Fruit fly (Drosophila melanogaster) whole organism, embryonic: ENCODE data around the gene CG33631.

Source experiments
- ATbp ChIP-seq: fragments of 200-800 bp; sonication (Bioruptor generic); optimal IDR thresholded peaks from 2 replicates; lab custom pipeline; 2017; ENCODE audit warnings: missing biosample characterization, mild to moderate bottlenecking, missing genetic modification characterization, missing genetic modification reagents
- BtbVII ChIP-seq: fragments of 200-800 bp; sonication (Bioruptor generic); optimal IDR thresholded peaks from 3 replicates; lab custom pipeline; 2017; ENCODE audit warnings: missing biosample characterization, mild to moderate bottlenecking, missing genetic modification characterization
- CG10147 ChIP-seq: fragments of 200-800 bp; sonication (Bioruptor generic); optimal IDR thresholded peaks from 2 replicates; lab custom pipeline; 2019; ENCODE audit warnings: missing biosample characterization, mild to moderate bottlenecking, missing genetic modification characterization, moderate library complexity
- CG11398 ChIP-seq: fragments of 200-800 bp; sonication (Bioruptor generic); optimal IDR thresholded peaks from 2 replicates; lab custom pipeline; 2016; ENCODE audit warnings: missing biosample characterization, missing genetic modification characterization
- CG11504 ChIP-seq: fragments of 200-800 bp; sonication (Bioruptor generic); optimal IDR thresholded peaks from 3 replicates; lab custom pipeline; 2019; ENCODE audit warnings: missing biosample characterization, mild to moderate bottlenecking, missing genetic modification characterization, moderate library complexity
- CG11560 ChIP-seq: fragments of 200-800 bp; sonication (Bioruptor generic); IDR thresholded peaks from 3 replicates; pipeline ENCODE4 v1.3.6; 2022; ENCODE audit warnings: missing biosample characterization, missing genetic modification characterization
- CG17829 ChIP-seq: fragments of 200-800 bp; optimal IDR thresholded peaks from 2 replicates; lab custom pipeline; 2019; ENCODE audit warnings: missing biosample characterization, mild to moderate bottlenecking, missing genetic modification characterization, moderate library complexity
- CG2120 ChIP-seq: fragments of 200-800 bp; sonication (Bioruptor generic); optimal IDR thresholded peaks from 3 replicates; lab custom pipeline; 2016; ENCODE audit warnings: missing biosample characterization, missing genetic modification characterization
- CG2712 ChIP-seq: fragments of 200-800 bp; optimal IDR thresholded peaks from 3 replicates; lab custom pipeline; 2019; ENCODE audit warnings: missing biosample characterization, mild to moderate bottlenecking, missing genetic modification characterization, moderate library complexity
- CG30403 ChIP-seq: fragments of 200-800 bp; sonication (Bioruptor generic); optimal IDR thresholded peaks from 3 replicates; lab custom pipeline; 2016; ENCODE audit warnings: missing biosample characterization, missing genetic modification characterization
- CG32767 ChIP-seq: fragments of 200-800 bp; sonication (Bioruptor generic); IDR thresholded peaks from 2 replicates; pipeline ENCODE4 v1.3.6; 2022; ENCODE audit warnings: missing biosample characterization, missing genetic modification characterization
- CG3407 ChIP-seq: fragments of 200-800 bp; sonication (Bioruptor generic); optimal IDR thresholded peaks from 2 replicates; lab custom pipeline; 2018; ENCODE audit warnings: missing biosample characterization, mild to moderate bottlenecking, missing genetic modification characterization
- CG4617 ChIP-seq: fragments of 200-800 bp; sonication (Bioruptor generic); optimal IDR thresholded peaks from 3 replicates; lab custom pipeline; 2016; ENCODE audit warnings: missing biosample characterization, missing genetic modification characterization, borderline replicate concordance
- CG4820 ChIP-seq: fragments of 200-800 bp; sonication (Bioruptor generic); optimal IDR thresholded peaks from 3 replicates; lab custom pipeline; 2016; ENCODE audit warnings: missing biosample characterization, missing genetic modification characterization
- CG5245 ChIP-seq: fragments of 200-800 bp; sonication (Bioruptor generic); optimal IDR thresholded peaks from 3 replicates; lab custom pipeline; 2016; ENCODE audit warnings: missing biosample characterization, missing genetic modification characterization
- CG7928 ChIP-seq: fragments of 200-800 bp; sonication (Bioruptor generic); optimal IDR thresholded peaks from 2 replicates; lab custom pipeline; 2017; ENCODE audit warnings: missing biosample characterization, mild to moderate bottlenecking, missing genetic modification characterization
- CG8478 ChIP-seq: fragments of >200 bp; optimal IDR thresholded peaks from 2 replicates; lab custom pipeline; 2018
- Elba2 ChIP-seq: fragments of 200-800 bp; sonication (Bioruptor generic); optimal IDR thresholded peaks from 3 replicates; lab custom pipeline; 2016; ENCODE audit warnings: missing biosample characterization, missing genetic modification characterization
- HHEX ChIP-seq: fragments of 200-800 bp; sonication (Bioruptor generic); optimal IDR thresholded peaks from 3 replicates; lab custom pipeline; 2017; ENCODE audit warnings: missing biosample characterization, mild to moderate bottlenecking, missing genetic modification characterization, missing genetic modification reagents
- Hey ChIP-seq: fragments of 200-800 bp; sonication (Bioruptor generic); optimal IDR thresholded peaks from 3 replicates; lab custom pipeline; 2018; ENCODE audit warnings: missing biosample characterization, mild to moderate bottlenecking, missing genetic modification characterization
- Hr51 ChIP-seq, 2 experiments: fragments of 200-800 bp; sonication (Bioruptor generic); optimal IDR thresholded peaks; 2 replicates in 1 of 2; 3 replicates in 1 of 2; lab custom pipeline; 2016 to 2018; ENCODE audit warnings: missing biosample characterization in 2 of 2, missing genetic modification characterization in 2 of 2, mild to moderate bottlenecking in 1 of 2, moderate library complexity in 1 of 2
- Hsf ChIP-seq: fragments of 200-800 bp; sonication (Bioruptor generic); optimal IDR thresholded peaks from 3 replicates; lab custom pipeline; 2016; ENCODE audit warnings: missing biosample characterization, missing genetic modification characterization
- Lhr ChIP-seq: fragments of 200-800 bp; sonication (Bioruptor generic); optimal IDR thresholded peaks from 3 replicates; lab custom pipeline; 2017; ENCODE audit warnings: mild to moderate bottlenecking, missing biosample characterization, missing genetic modification reagents, missing genetic modification characterization
- NC2β ChIP-seq: fragments of 200-800 bp; sonication (Bioruptor generic); optimal IDR thresholded peaks from 2 replicates; lab custom pipeline; 2016; ENCODE audit warnings: missing biosample characterization, missing genetic modification characterization
- NK7.1 ChIP-seq: fragments of 200-800 bp; sonication (Bioruptor generic); optimal IDR thresholded peaks from 3 replicates; lab custom pipeline; 2016; ENCODE audit warnings: missing biosample characterization, missing genetic modification characterization
- Opbp ChIP-seq: fragments of 200-800 bp; sonication (Bioruptor generic); IDR thresholded peaks from 3 replicates; pipeline ENCODE4 v1.3.6; 2022; ENCODE audit warnings: missing biosample characterization, missing genetic modification characterization; ENCODE audit not compliant: partially characterized antibody
- Sry-β ChIP-seq: fragments of 200-800 bp; sonication (Bioruptor generic); optimal IDR thresholded peaks from 2 replicates; lab custom pipeline; 2018; ENCODE audit warnings: missing biosample characterization, mild to moderate bottlenecking, missing genetic modification characterization, moderate library complexity
- al ChIP-seq: fragments of 200-800 bp; sonication (Bioruptor generic); IDR thresholded peaks from 2 replicates; pipeline ENCODE4 v1.3.6; 2022; ENCODE audit warnings: missing biosample characterization, missing genetic modification characterization
- bbx ChIP-seq: fragments of 200-800 bp; sonication (Bioruptor generic); IDR thresholded peaks from 2 replicates; pipeline ENCODE4 v1.3.6; 2022; ENCODE audit warnings: missing biosample characterization, missing genetic modification characterization; ENCODE audit not compliant: partially characterized antibody
- cas ChIP-seq: fragments of 200-800 bp; sonication (Bioruptor generic); IDR thresholded peaks from 2 replicates; pipeline ENCODE4 v1.3.6; 2022; ENCODE audit warnings: missing biosample characterization, missing genetic modification characterization
- cg ChIP-seq: fragments of 200-800 bp; sonication (Bioruptor generic); optimal IDR thresholded peaks from 3 replicates; lab custom pipeline; 2019; ENCODE audit warnings: missing biosample characterization, mild to moderate bottlenecking, missing genetic modification characterization, moderate library complexity
- emc ChIP-seq: fragments of 200-800 bp; sonication (Bioruptor generic); optimal IDR thresholded peaks from 2 replicates; lab custom pipeline; 2016; ENCODE audit warnings: missing biosample characterization, missing genetic modification characterization
- fd96Cb ChIP-seq: fragments of 200-800 bp; sonication (Bioruptor generic); optimal IDR thresholded peaks from 2 replicates; lab custom pipeline; 2018; ENCODE audit warnings: missing biosample characterization, mild to moderate bottlenecking, missing genetic modification characterization, moderate library complexity
- gcm ChIP-seq: fragments of 200-800 bp; sonication (Bioruptor generic); optimal IDR thresholded peaks from 2 replicates; lab custom pipeline; 2019; ENCODE audit warnings: missing biosample characterization, mild to moderate bottlenecking, missing genetic modification characterization, moderate library complexity
- gcm2 ChIP-seq: fragments of 200-800 bp; sonication (Bioruptor generic); optimal IDR thresholded peaks from 2 replicates; lab custom pipeline; 2016; ENCODE audit warnings: missing biosample characterization, missing genetic modification characterization
- lab ChIP-seq: fragments of 200-800 bp; sonication (Bioruptor generic); optimal IDR thresholded peaks from 3 replicates; lab custom pipeline; 2017; ENCODE audit warnings: missing biosample characterization, missing genetic modification characterization, mild to moderate bottlenecking, moderate library complexity, missing genetic modification reagents
- maf-S ChIP-seq: fragments of 200-800 bp; sonication (Bioruptor generic); optimal IDR thresholded peaks from 2 replicates; lab custom pipeline; 2016; ENCODE audit warnings: missing biosample characterization, missing genetic modification characterization
- nerfin-2 ChIP-seq: fragments of 200-800 bp; sonication (Bioruptor generic); IDR thresholded peaks from 2 replicates; pipeline ENCODE4 v1.3.6; 2022; ENCODE audit warnings: missing biosample characterization, missing genetic modification characterization; ENCODE audit not compliant: partially characterized antibody
- nmo ChIP-seq: fragments of 200-800 bp; sonication (Bioruptor generic); optimal IDR thresholded peaks from 2 replicates; lab custom pipeline; 2018; ENCODE audit warnings: missing biosample characterization, mild to moderate bottlenecking, missing genetic modification characterization, moderate library complexity
- peb ChIP-seq: fragments of 200-800 bp; sonication (Bioruptor generic); IDR thresholded peaks from 2 replicates; pipeline ENCODE4 v1.3.6; 2022; ENCODE audit warnings: missing biosample characterization, missing genetic modification characterization
- pfk ChIP-seq: fragments of 200-800 bp; sonication (Bioruptor generic); optimal IDR thresholded peaks from 2 replicates; lab custom pipeline; 2018; ENCODE audit warnings: missing biosample characterization, mild to moderate bottlenecking, missing genetic modification characterization, moderate library complexity
- pum ChIP-seq: fragments of 200-800 bp; sonication (Bioruptor generic); optimal IDR thresholded peaks from 2 replicates; lab custom pipeline; 2016; ENCODE audit warnings: missing biosample characterization, missing genetic modification characterization
- scrt ChIP-seq: fragments of 200-800 bp; sonication (Bioruptor generic); optimal IDR thresholded peaks from 2 replicates; lab custom pipeline; 2018; ENCODE audit warnings: missing biosample characterization, mild to moderate bottlenecking, missing genetic modification characterization, moderate library complexity
- shn ChIP-seq: fragments of 200-800 bp; sonication (Bioruptor generic); optimal IDR thresholded peaks from 3 replicates; lab custom pipeline; 2016; ENCODE audit warnings: missing biosample characterization, missing genetic modification characterization
- sima ChIP-seq: fragments of 200-800 bp; sonication (Bioruptor generic); optimal IDR thresholded peaks from 2 replicates; lab custom pipeline; 2016; ENCODE audit warnings: missing biosample characterization, missing genetic modification characterization
- so ChIP-seq: fragments of 200-800 bp; sonication (Bioruptor generic); IDR thresholded peaks from 3 replicates; pipeline ENCODE4 v1.3.6; 2022; ENCODE audit warnings: missing biosample characterization, missing genetic modification characterization
- tna ChIP-seq: fragments of 200-800 bp; sonication (Bioruptor generic); IDR thresholded peaks from 2 replicates; pipeline ENCODE4 v1.3.6; 2022; ENCODE audit warnings: missing biosample characterization, missing genetic modification characterization; ENCODE audit not compliant: partially characterized antibody
- twi ChIP-seq: fragments of 200-800 bp; optimal IDR thresholded peaks from 2 replicates; lab custom pipeline; 2019; ENCODE audit warnings: missing biosample characterization, mild to moderate bottlenecking, missing genetic modification characterization, moderate library complexity
- zfh2 ChIP-seq: fragments of 200-800 bp; sonication (Bioruptor generic); optimal IDR thresholded peaks from 2 replicates; lab custom pipeline; 2016; ENCODE audit warnings: missing biosample characterization, missing genetic modification characterization

CG33631 gene

DNA sequence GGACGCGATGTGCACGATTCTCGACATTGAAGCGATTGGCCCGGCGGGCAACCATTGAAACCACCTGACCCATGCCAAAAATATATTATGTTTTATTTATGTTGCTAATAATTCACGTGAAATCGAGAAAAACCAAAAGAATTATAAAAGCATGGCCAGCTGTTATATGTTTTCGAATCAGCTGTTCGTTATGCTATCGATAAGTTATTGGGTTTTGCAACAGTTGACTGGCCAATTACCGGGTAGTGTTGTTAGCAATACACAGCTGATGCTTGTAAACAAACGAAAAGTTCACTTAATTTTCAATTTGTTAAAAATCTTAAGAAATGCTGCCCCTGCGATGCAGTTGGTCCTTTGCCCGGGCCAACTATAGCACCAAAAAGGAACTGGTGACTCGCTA is 18.5 kb upstream of the CG33631 start, which contains the start of the genes CG11722 and mtTFB2 (continued):
- TF ChIP-seq CG4617 (GFP tag; lab: Kevin White, UChicago) (no peak), so (GFP tag; lab: Robert Waterston, UW) (no peak), CG17829 (tag; lab: Kevin White, UChicago) (no peak), CG11398 (GFP tag; lab: Kevin White, UChicago) (no peak), Hr51 (GFP tag; optimal IDR thresholded peaks at IDR 0.05; lab: Kevin White, UChicago) (no peak), lab (GFP tag; lab: Kevin White, UChicago) (no peak), Hsf (GFP tag; lab: Kevin White, UChicago) (no peak), pum (GFP tag; lab: Kevin White, UChicago) (no peak), twi (tag; lab: Kevin White, UChicago) (no peak), nerfin-2 (GFP tag; lab: Robert Waterston, UW) (peak; percentile 48; the same call in 1 of the 2 replicates), shn (GFP tag; lab: Kevin White, UChicago) (no peak), NK7.1 (GFP tag; lab: Kevin White, UChicago) (no peak), CG10147 (GFP tag; lab: Kevin White, UChicago) (no peak), CG7928 (GFP tag; lab: Kevin White, UChicago) (no peak), bbx (GFP tag; lab: Robert Waterston, UW) (peak; percentile 39), Lhr (GFP tag; lab: Kevin White, UChicago) (no peak), ATbp (GFP tag; lab: Kevin White, UChicago) (no peak), Sry-β (GFP tag; lab: Kevin White, UChicago) (no peak), CG3407 (no peak), Elba2 (no peak), CG4820 (GFP tag; lab: Kevin White, UChicago) (no peak), CG11560 (tag; lab: Robert Waterston, UW) (no peak), sima (GFP tag; lab: Kevin White, UChicago) (no peak), al (GFP tag; lab: Robert Waterston, UW) (no peak), tna (no peak), CG8478 (lab: Kevin White, UChicago) (no peak), Hey (tag; lab: Kevin White, UChicago) (no peak), NC2β (GFP tag; lab: Kevin White, UChicago) (no peak), CG5245 (no peak), pfk (GFP tag; lab: Kevin White, UChicago) (no peak), cas (GFP tag; lab: Robert Waterston, UW) (no peak), Opbp (GFP tag; lab: Robert Waterston, UW) (no peak; the same call in 2 of the 3 replicates)

DNA sequence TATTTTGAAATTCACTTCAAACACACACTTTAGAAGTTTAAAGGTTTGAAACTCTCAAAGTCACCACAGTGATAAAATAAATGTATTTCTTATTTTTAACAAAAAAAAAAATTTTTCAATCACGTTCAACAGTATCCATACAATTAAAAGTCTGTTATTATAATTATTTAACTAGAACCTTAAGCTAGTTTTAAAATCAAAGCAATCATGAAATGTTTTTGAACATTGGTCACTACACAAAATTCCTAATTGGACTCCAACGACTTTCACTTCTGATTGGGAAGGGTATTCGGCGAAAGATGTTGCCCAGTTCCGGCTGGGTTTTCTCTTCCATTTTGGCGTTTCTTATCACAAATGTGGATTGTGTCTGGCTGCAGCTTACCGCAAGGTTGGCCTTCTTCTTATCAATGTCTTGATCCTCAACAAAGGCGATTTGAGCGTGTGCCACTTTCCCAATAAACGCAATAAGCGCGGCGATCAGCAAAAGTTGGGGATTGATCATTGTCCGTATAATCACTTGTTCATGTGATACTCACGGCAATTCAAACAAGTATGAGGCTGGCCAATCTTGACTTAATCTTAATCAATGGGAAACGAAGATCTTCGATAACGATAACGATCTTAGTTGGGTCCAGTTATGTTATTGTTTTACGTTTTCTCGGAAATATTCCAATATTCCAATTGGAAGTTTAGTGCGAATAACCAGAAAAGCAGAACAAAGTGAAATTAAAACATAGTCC is 15.6 kb upstream of the CG33631 start:
- peak; percentile 5 for TF ChIP-seq scrt (GFP tag; lab: Kevin White, UChicago)
- TF ChIP-seq CG2120 (GFP tag; lab: Kevin White, UChicago): peak; percentile 35
- no peak for TF ChIP-seq emc (GFP tag; lab: Kevin White, UChicago)
- peak; percentile 38 for TF ChIP-seq HHEX
- TF ChIP-seq CG32767 (GFP tag; lab: Robert Waterston, UW): no peak
- peak; percentile 47; the same call in 1 of the 2 replicates for TF ChIP-seq nerfin-2 (GFP tag; lab: Robert Waterston, UW)
- 0 out of 2 replicates have a peak, but pooled peaks have one; percentile 10 for TF ChIP-seq peb
- no peak for TF ChIP-seq maf-S (GFP tag; lab: Kevin White, UChicago)
- peak; percentile 7 for TF ChIP-seq zfh2 (GFP tag; lab: Kevin White, UChicago)
- peak; percentile 59 for TF ChIP-seq CG2712 (tag; lab: Kevin White, UChicago)
- TF ChIP-seq nmo (GFP tag; lab: Kevin White, UChicago): peak; percentile 45
- TF ChIP-seq CG11504: peak; percentile 74
- TF ChIP-seq fd96Cb (tag; lab: Kevin White, UChicago): peak; percentile 29
- TF ChIP-seq gcm: peak; percentile 24
- no peak for TF ChIP-seq Hey (tag; lab: Kevin White, UChicago)
- peak; percentile 48 for TF ChIP-seq CG10147 (GFP tag; lab: Kevin White, UChicago)
- TF ChIP-seq cg (GFP tag; lab: Kevin White, UChicago): no peak
- TF ChIP-seq BtbVII (GFP tag; lab: Kevin White, UChicago): peak; percentile 19
- no peak for TF ChIP-seq gcm2 (GFP tag; lab: Kevin White, UChicago)
- TF ChIP-seq CG30403 (GFP tag; lab: Kevin White, UChicago): peak; percentile 52
